Worm (Caenorhabditis elegans): ENCODE results near the gene C14C6.5.

The C14C6.5 gene

DNA sequence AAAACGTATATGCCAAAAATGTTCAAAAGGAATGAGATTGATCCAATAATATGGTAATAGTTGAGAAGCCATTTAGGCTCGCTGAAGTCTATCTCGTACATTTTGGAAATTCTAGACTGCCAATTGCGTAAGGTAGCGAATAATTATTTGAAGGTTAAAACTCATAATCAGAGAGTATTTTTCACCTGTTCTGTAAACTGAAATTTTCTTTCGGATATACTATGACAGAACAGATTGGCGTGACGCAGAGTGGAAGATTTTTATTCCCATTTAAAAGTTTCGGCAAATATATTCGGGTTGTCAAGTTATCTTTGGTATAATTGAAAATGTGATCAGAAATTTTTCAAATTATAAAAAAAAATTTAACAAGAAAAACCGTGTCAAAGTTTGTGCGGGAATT lies 31.7 kb downstream of the C14C6.5 start, which contains the start of gene sri-72:
Gene sri-72, minus strand, starts transcription at position 101 of the 400 bp plus-strand sequence.
- TF ChIP-seq C34B4.2 (tag; optimal IDR thresholded peaks at IDR 0.05) (no peak), lin-39 (tag; optimal IDR thresholded peaks at IDR 0.05) (no peak), pqm-1 (tag; optimal IDR thresholded peaks at IDR 0.05) (no peak), nhr-84 (tag; optimal IDR thresholded peaks at IDR 0.05) (no peak), unc-30 (tag; optimal IDR thresholded peaks at IDR 0.05) (no peak), C16A3.4 (tag; optimal IDR thresholded peaks at IDR 0.05) (no peak), hpl-2 (GFP tag; optimal IDR thresholded peaks at IDR 0.05) (no peak), grh-1 (GFP tag; IDR thresholded peaks at IDR 0.05) (no peak), efl-3 (GFP tag; optimal IDR thresholded peaks at IDR 0.05) (no peak), nhr-71 (tag; optimal IDR thresholded peaks at IDR 0.05) (no peak), sptf-1 (tag; optimal IDR thresholded peaks at IDR 0.05) (no peak), alr-1 (tag; optimal IDR thresholded peaks at IDR 0.05; ENCODE audit: borderline replicate concordance) (no peak)

DNA sequence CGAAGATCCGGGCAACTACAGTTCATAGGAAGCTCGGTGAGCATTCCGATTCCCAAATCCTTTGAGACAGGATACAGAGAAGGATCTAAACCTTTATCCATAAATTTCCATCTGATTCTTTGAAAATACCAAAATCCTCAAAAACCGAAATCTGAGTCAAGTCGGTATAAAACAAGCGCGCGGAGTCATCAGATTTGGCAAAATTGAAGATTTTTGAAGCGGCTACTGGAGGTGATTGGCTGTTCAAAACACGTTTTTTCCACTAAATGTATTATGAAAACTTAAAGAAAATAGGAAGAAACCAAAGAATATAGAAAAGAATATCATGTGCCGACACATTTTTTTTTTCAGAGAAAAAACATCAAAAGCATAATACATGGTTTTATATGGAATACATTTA lies 38.2 kb downstream of the C14C6.5 start, which contains the start of gene C14C6.13:
Gene C14C6.13, minus strand, starts transcription at position 101 of the 400 bp plus-strand sequence.
- TF ChIP-seq fkh-8 (tag; optimal IDR thresholded peaks at IDR 0.05) (no peak), elt-3 (tag; optimal IDR thresholded peaks at IDR 0.05) (no peak), C16A3.4 (tag; optimal IDR thresholded peaks at IDR 0.05) (no peak), pqm-1 (tag; optimal IDR thresholded peaks at IDR 0.05) (no peak), egl-27 (tag; optimal IDR thresholded peaks at IDR 0.05) (no peak), lsy-2 (tag; optimal IDR thresholded peaks at IDR 0.05) (no peak), elt-2 (tag; optimal IDR thresholded peaks at IDR 0.05) (no peak), nhr-20 (tag; optimal IDR thresholded peaks at IDR 0.05) (no peak), lin-14 (GFP tag; optimal IDR thresholded peaks at IDR 0.05) (no peak), zip-4 (GFP tag; optimal IDR thresholded peaks at IDR 0.05) (no peak), tbx-2 (tag; optimal IDR thresholded peaks at IDR 0.05) (no peak)

ce11 chrV:576070-576469 lies 39.6 kb downstream of the C14C6.5 start, which contains the start of gene K06H6.5:
Gene K06H6.5 (plus strand): TSS chrV:576370.
- no peak for TF ChIP-seq fkh-4 (tag; optimal IDR thresholded peaks at IDR 0.05; ENCODE audit: borderline replicate concordance)
- no peak for TF ChIP-seq isw-1 (GFP tag; IDR thresholded peaks at IDR 0.05)
- no peak for TF ChIP-seq snu-23 (GFP tag; optimal IDR thresholded peaks at IDR 0.05)
- TF ChIP-seq nhr-85 (tag): no peak
- TF ChIP-seq unc-98 (GFP tag; IDR thresholded peaks at IDR 0.05): no peak
- no peak for TF ChIP-seq unc-130 (tag; optimal IDR thresholded peaks at IDR 0.05)
- TF ChIP-seq C16A3.4 (tag; optimal IDR thresholded peaks at IDR 0.05): no peak
- TF ChIP-seq hlh-17 (GFP tag; optimal IDR thresholded peaks at IDR 0.05; ENCODE audit: borderline replicate concordance): no peak
- TF ChIP-seq lin-13 (GFP tag; optimal IDR thresholded peaks at IDR 0.05): no peak
- no peak for TF ChIP-seq zag-1 (tag; optimal IDR thresholded peaks at IDR 0.05)
- no peak for TF ChIP-seq grh-1 (GFP tag; IDR thresholded peaks at IDR 0.05)
- no peak for TF ChIP-seq pag-3 (tag; optimal IDR thresholded peaks at IDR 0.05; ENCODE audit: borderline replicate concordance, insufficient read depth)
- no peak for TF ChIP-seq mef-2 (tag; optimal IDR thresholded peaks at IDR 0.05)
- no peak for TF ChIP-seq fkh-10 (GFP tag; optimal IDR thresholded peaks at IDR 0.05)
- no peak for TF ChIP-seq sptf-1 (tag; optimal IDR thresholded peaks at IDR 0.05)
- TF ChIP-seq nhr-19 (GFP tag; conservative IDR thresholded peaks at IDR 0.05): no peak
- no peak for TF ChIP-seq rnt-1 (tag; optimal IDR thresholded peaks at IDR 0.05)

- TF ChIP-seq F16B12.6 (tag; optimal IDR thresholded peaks at IDR 0.05) (no peak), nhr-19 (GFP tag; conservative IDR thresholded peaks at IDR 0.05) (no peak), ceh-88 (GFP tag; IDR thresholded peaks at IDR 0.05) (no peak), nhr-11 (tag; optimal IDR thresholded peaks at IDR 0.05) (no peak), mdl-1 (tag; optimal IDR thresholded peaks at IDR 0.05) (no peak)
Observed at ce11 chrV:576918-577317, 40.5 kb downstream of the C14C6.5 start.
